Worm (Caenorhabditis elegans): ENCODE results near the gene srab-17.

ce11 chrV:9879867-9880266, 11.7 kb upstream of the srab-17 start, which contains the start of gene sdz-31:
- TF ChIP-seq blmp-1 (tag; optimal IDR thresholded peaks at IDR 0.05) (no peak), lsy-2 (tag; optimal IDR thresholded peaks at IDR 0.05) (no peak), M03D4.4 (tag; optimal IDR thresholded peaks at IDR 0.05) (no peak), nhr-28 (tag; optimal IDR thresholded peaks at IDR 0.05) (no peak), unc-39 (tag; optimal IDR thresholded peaks at IDR 0.05) (no peak), sptf-1 (tag; optimal IDR thresholded peaks at IDR 0.05) (no peak), ztf-11 (tag; optimal IDR thresholded peaks at IDR 0.05) (no peak)
